Fruit fly (Drosophila melanogaster) whole organism, wandering third instar larva: ENCODE results near the gene Ube4B.

Experiments used
- GATAd ChIP-seq: sonication (Bioruptor generic); optimal IDR thresholded peaks from 2 replicates; lab custom pipeline; 2016; ENCODE audit warnings: missing biosample characterization, missing genetic modification characterization
- br ChIP-seq: fragments of 200-800 bp; sonication (Bioruptor generic); optimal IDR thresholded peaks from 2 replicates; lab custom pipeline; 2016; ENCODE audit warnings: missing biosample characterization, missing genetic modification characterization
- brk ChIP-seq: fragments of 200-800 bp; sonication (Bioruptor generic); optimal IDR thresholded peaks from 2 replicates; lab custom pipeline; 2016; ENCODE audit warnings: missing biosample characterization, mild to moderate bottlenecking, missing genetic modification characterization
- h ChIP-seq: fragments of 200-800 bp; sonication (Bioruptor generic); optimal IDR thresholded peaks from 3 replicates; lab custom pipeline; 2016; ENCODE audit warnings: missing biosample characterization, mild to moderate bottlenecking, missing genetic modification characterization
- sage ChIP-seq: fragments of 200-800 bp; sonication (Bioruptor generic); optimal IDR thresholded peaks from 2 replicates; lab custom pipeline; 2016; ENCODE audit warnings: missing biosample characterization, mild to moderate bottlenecking, missing genetic modification characterization
- woc ChIP-seq: sonication (Bioruptor generic); optimal IDR thresholded peaks from 2 replicates; lab custom pipeline; 2016; ENCODE audit warnings: missing biosample characterization, mild to moderate bottlenecking, missing genetic modification characterization

- TF ChIP-seq br (GFP tag; lab: Kevin White, UChicago) (no peak), sage (GFP tag; lab: Kevin White, UChicago) (no peak), brk (GFP tag; lab: Kevin White, UChicago) (no peak), woc (GFP tag; lab: Kevin White, UChicago) (no peak), h (GFP tag; lab: Kevin White, UChicago) (no peak), GATAd (no peak)
These were observed 43.9 kb downstream of the Ube4B start for dm6 chr2L:12975367-12975655.
